Worm (Caenorhabditis elegans) whole organism, midembryonic: ENCODE measurements around the gene C53B7.2.

ENCODE experiments used
- T22C8.4 ChIP-seq: fragments of 200-800 bp; sonication (Bioruptor generic); IDR thresholded peaks from 2 replicates; pipeline ENCODE4 v1.3.6; 2022; ENCODE audit warnings: missing genetic modification characterization, missing compliant biosample characterization
- cog-1 ChIP-seq: sonication (generic microtip); optimal IDR thresholded peaks from 2 replicates; lab custom pipeline; 2016; ENCODE audit warnings: missing genetic modification characterization, missing compliant biosample characterization
- flt-1 ChIP-seq: fragments of 200-800 bp; sonication (Bioruptor generic); IDR thresholded peaks from 2 replicates; pipeline ENCODE4 v1.3.6; 2022; ENCODE audit warnings: missing genetic modification characterization, missing compliant biosample characterization
- klf-2 ChIP-seq: fragments of 200-800 bp; sonication (Bioruptor generic); conservative IDR thresholded peaks from 2 replicates; pipeline ENCODE4 v1.3.6; 2022; ENCODE audit warnings: missing genetic modification reagents, missing genetic modification characterization, missing compliant biosample characterization
- med-1 ChIP-seq: sonication (generic microtip); optimal IDR thresholded peaks from 2 replicates; lab custom pipeline; 2017; ENCODE audit warnings: missing genetic modification characterization, mild to moderate bottlenecking, missing compliant biosample characterization, antibody characterized with exemption, missing genetic modification reagents; ENCODE audit not compliant: insufficient read depth
- ref-1 ChIP-seq: fragments of 200-800 bp; sonication (Bioruptor generic); conservative IDR thresholded peaks from 2 replicates; pipeline ENCODE4 v1.3.6; 2022; ENCODE audit warnings: missing genetic modification reagents, missing genetic modification characterization, missing compliant biosample characterization
- tab-1 ChIP-seq: fragments of 200-800 bp; sonication (Bioruptor generic); IDR thresholded peaks from 2 replicates; pipeline ENCODE4 v1.3.6; 2022; ENCODE audit warnings: missing genetic modification characterization, missing compliant biosample characterization
- ztf-23 ChIP-seq: fragments of 200-800 bp; sonication (Bioruptor generic); IDR thresholded peaks from 2 replicates; pipeline ENCODE4 v1.3.6; 2022; ENCODE audit warnings: missing genetic modification reagents, missing genetic modification characterization, missing compliant biosample characterization
- ztf-29 ChIP-seq: fragments of 200-800 bp; sonication (Bioruptor generic); IDR thresholded peaks from 2 replicates; pipeline ENCODE4 v1.3.6; 2022; ENCODE audit warnings: missing genetic modification reagents, missing genetic modification characterization, missing compliant biosample characterization

The C53B7.2 gene

DNA sequence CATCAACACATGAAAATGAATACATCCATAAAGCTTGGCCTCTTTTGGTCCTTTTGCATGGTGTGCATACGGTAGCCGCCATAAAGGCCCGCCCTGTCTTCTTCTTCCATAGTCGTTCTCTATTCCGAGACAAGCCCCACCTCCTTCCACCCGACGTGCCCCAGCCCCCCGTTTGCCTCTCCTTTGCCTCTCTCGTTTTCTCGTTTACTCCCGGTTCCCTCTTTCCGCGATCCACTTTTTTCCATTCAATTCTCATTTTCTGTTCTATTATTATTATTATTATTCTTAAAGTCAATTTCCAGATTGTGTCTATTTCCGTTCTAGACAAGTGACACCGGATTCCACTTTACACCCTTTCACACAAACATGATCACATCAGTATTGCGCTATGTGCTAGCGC lies 43.3 kb downstream of the C53B7.2 start, which contains the start of gene unc-6:
TSS of gene unc-6 (plus strand) at position 301 of the 400 bp plus-strand sequence.
- TF ChIP-seq tab-1 (no peak), ztf-23 (GFP tag; lab: Robert Waterston, UW) (no peak), flt-1 (GFP tag; lab: Robert Waterston, UW) (no peak), ref-1 (GFP tag; lab: Robert Waterston, UW) (no peak), ztf-29 (no peak), cog-1 (no peak), T22C8.4 (GFP tag; lab: Robert Waterston, UW) (no peak), klf-2 (GFP tag; lab: Robert Waterston, UW) (no peak), med-1 (no peak)

- TF ChIP-seq ztf-29 (no peak), klf-2 (GFP tag; lab: Robert Waterston, UW) (no peak), ref-1 (GFP tag; lab: Robert Waterston, UW) (no peak), flt-1 (GFP tag; lab: Robert Waterston, UW) (no peak), T22C8.4 (GFP tag; lab: Robert Waterston, UW) (no peak), ztf-23 (GFP tag; lab: Robert Waterston, UW) (no peak), med-1 (no peak)
Observed at ce11 chrX:6893074-6893473, 47.0 kb downstream of the C53B7.2 start.

DNA sequence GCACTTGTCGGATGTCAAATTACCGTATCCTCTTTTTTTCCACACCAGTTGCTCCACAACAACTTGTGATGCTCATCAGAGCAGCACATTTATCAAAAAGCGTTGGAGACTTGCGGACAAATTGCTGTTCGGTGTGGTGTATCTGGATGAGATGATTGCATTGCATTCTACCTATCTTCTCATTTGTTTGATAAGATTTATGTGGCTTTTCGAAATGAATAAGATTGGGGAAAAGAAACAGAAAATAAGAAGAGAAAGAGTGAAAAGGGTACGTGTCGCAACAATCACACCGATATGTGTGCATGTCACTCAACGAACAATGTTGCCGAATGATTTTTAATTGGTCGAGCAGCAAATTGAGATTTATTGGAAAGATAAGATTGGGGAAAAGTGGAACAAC lies 48.1 kb downstream of the C53B7.2 start:
- TF ChIP-seq med-1 (no peak), T22C8.4 (GFP tag; lab: Robert Waterston, UW) (no peak), ref-1 (GFP tag; lab: Robert Waterston, UW) (no peak), tab-1 (no peak), ztf-29 (no peak), ztf-23 (GFP tag; lab: Robert Waterston, UW) (no peak), flt-1 (GFP tag; lab: Robert Waterston, UW) (no peak)
